Worm (Caenorhabditis elegans): Measurements from ENCODE around the gene C49F5.3.

The C49F5.3 gene

DNA sequence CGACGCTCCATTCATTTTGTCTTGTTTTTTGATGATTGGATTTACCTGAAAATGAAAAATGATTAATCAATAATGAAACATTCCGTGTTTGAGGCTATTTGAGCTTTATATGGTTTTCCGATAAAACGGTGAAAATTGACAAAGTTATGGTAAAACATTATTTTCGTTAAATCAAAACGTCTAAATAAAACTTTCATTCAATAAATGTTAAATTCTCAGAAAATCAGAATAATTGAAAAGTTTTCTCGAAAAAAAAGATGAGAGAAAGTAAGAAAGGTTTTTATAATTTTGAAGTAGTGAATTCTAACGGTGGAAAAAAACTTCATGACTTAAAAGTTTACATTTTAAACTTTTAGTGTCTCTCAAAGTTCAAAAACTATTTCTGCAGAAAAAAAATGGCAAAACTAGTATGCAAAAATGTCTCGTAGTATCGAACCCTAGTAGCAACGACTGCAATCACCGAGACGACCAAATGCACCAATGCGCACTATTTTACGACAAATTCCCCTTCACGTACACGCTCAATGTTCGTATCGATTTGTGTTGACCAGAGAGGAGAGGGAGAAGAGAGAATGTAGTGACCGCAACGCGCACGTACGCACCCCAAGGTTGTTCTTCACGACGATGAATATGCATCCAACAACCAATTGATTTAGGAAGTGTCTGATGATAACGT, 36.5 kb downstream of the C49F5.3 start, which contains the start of gene nfya-1 (continued):
- TF ChIP-seq nhr-25 (tag; optimal IDR thresholded peaks at IDR 0.05; ENCODE audit: borderline replicate concordance, insufficient read depth) (peak; percentile 71), mxl-2 (GFP tag; conservative IDR thresholded peaks at IDR 0.05) (no peak), ceh-28 (tag; optimal IDR thresholded peaks at IDR 0.05) (peak; percentile 62), nhr-6 (tag; optimal IDR thresholded peaks at IDR 0.05) (peak; percentile 36), duxl-1 (tag; optimal IDR thresholded peaks at IDR 0.05; ENCODE audit: poor library complexity) (peak; percentile 11), mep-1 (tag; optimal IDR thresholded peaks at IDR 0.05) (no peak), mdl-1 (tag; optimal IDR thresholded peaks at IDR 0.05) (peak in 1 of 2 experiments; percentile 70), hlh-30 (tag; optimal IDR thresholded peaks at IDR 0.05; ENCODE audit: insufficient read depth) (peak; percentile 67), dmd-6 (GFP tag; IDR thresholded peaks at IDR 0.05) (peak; percentile 31; the same call in 1 of the 2 replicates), unc-39 (tag; optimal IDR thresholded peaks at IDR 0.05) (no peak), pha-4 (GFP tag; IDR thresholded peaks at IDR 0.05) (no peak), pha-4 (tag; optimal IDR thresholded peaks at IDR 0.05) (peak; percentile 55), php-3 (GFP tag; IDR thresholded peaks at IDR 0.05) (no peak), zfp-2 (tag; optimal IDR thresholded peaks at IDR 0.05) (no peak), jun-1 (tag; optimal IDR thresholded peaks at IDR 0.05) (no peak), unc-62 (GFP tag; optimal IDR thresholded peaks at IDR 0.05 in 1 of 2) (peak in 1 of 2 experiments; percentile 85), unc-62 (tag; optimal IDR thresholded peaks at IDR 0.05) (no peak), tra-1 (GFP tag; IDR thresholded peaks at IDR 0.05) (no peak), nhr-48 (tag; optimal IDR thresholded peaks at IDR 0.05) (no peak), daf-16 (GFP tag; optimal IDR thresholded peaks at IDR 0.05) (no peak), daf-16 (tag; optimal IDR thresholded peaks at IDR 0.05) (peak; percentile 54), ceh-20 (GFP tag; IDR thresholded peaks at IDR 0.05) (no peak), aly-2 (tag; optimal IDR thresholded peaks at IDR 0.05) (no peak), dve-1 (tag; optimal IDR thresholded peaks at IDR 0.05; ENCODE audit: insufficient read depth) (peak; percentile 33), dmd-9 (GFP tag; IDR thresholded peaks at IDR 0.05) (no peak), F37D6.2 (tag; optimal IDR thresholded peaks at IDR 0.05) (no peak), hmg-1.1 (GFP tag; IDR thresholded peaks at IDR 0.05) (peak; percentile 76), ZK546.5 (tag; optimal IDR thresholded peaks at IDR 0.05) (no peak), madf-9 (GFP tag; conservative IDR thresholded peaks at IDR 0.05) (0 out of 2 replicates have a peak, but pooled peaks have one; percentile 9), T26A8.4 (GFP tag; IDR thresholded peaks at IDR 0.05) (peak; percentile 14; the same call in 1 of the 2 replicates), ztf-7 (tag; optimal IDR thresholded peaks at IDR 0.05) (no peak), vab-7 (GFP tag; IDR thresholded peaks at IDR 0.05) (no peak), lir-3 (tag; optimal IDR thresholded peaks at IDR 0.05) (no peak), rbr-2 (tag; optimal IDR thresholded peaks at IDR 0.05) (peak; percentile 45), nhr-28 (tag; optimal IDR thresholded peaks at IDR 0.05) (peak; percentile 60), lin-15B (tag; optimal IDR thresholded peaks at IDR 0.05) (no peak), R02D3.7 (tag; optimal IDR thresholded peaks at IDR 0.05) (no peak), mxl-3 (GFP tag; optimal IDR thresholded peaks at IDR 0.05) (peak; percentile 35)

DNA sequence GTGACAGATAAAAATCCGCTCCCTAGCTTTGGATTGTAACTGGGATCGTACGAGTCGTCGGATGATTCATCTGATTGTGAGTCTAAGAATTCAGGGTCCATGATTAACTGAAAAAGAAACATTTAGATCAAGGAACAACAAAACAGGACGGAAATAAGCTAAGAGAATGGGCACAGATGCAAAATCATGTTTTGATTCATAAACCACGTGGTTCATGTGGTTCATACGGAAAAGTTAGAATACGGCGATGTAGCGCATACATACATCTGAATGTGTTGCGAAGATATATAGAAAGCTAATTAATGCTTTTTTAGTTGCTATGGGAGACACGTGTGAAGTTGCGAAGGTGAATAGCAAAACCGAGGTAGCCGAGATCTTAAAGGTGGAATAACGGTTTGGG, 41.5 kb downstream of the C49F5.3 start, which contains the start of gene F55G7.3:
F55G7.3 (minus strand) TSS at position 101 of the 400 bp plus-strand sequence.
- TF ChIP-seq rbr-2 (tag; optimal IDR thresholded peaks at IDR 0.05), result no peak
- TF ChIP-seq aha-1 (tag), result peak; percentile 46
- no peak for TF ChIP-seq nhr-77 (tag; optimal IDR thresholded peaks at IDR 0.05)
